Worm (Caenorhabditis elegans) whole organism, young adult: ENCODE results near the gene D1054.8.
A peak's percentile ranks its signal among the peaks of the same experiment; 100 is the strongest.

ENCODE experiments used
- B0019.2 ChIP-seq: fragments of 200-800 bp; sonication (Bioruptor generic); conservative IDR thresholded peaks from 2 replicates; pipeline ENCODE4 v1.3.6; 2022; ENCODE audit warnings: missing genetic modification reagents, missing genetic modification characterization, missing compliant biosample characterization
- F37B4.10 ChIP-seq: fragments of 200-800 bp; sonication (Bioruptor generic); IDR thresholded peaks from 2 replicates; pipeline ENCODE4 v1.3.6; 2022; ENCODE audit warnings: missing genetic modification characterization, missing compliant biosample characterization
- F57A8.1 ChIP-seq: fragments of 200-800 bp; sonication (Bioruptor generic); optimal IDR thresholded peaks from 2 replicates; lab custom pipeline; 2018; ENCODE audit warnings: mild to moderate bottlenecking, missing genetic modification characterization, moderate library complexity, missing compliant biosample characterization
- K12H6.12 ChIP-seq: fragments of 200-800 bp; sonication (Bioruptor generic); optimal IDR thresholded peaks from 2 replicates; lab custom pipeline; 2018; ENCODE audit warnings: mild to moderate bottlenecking, missing genetic modification characterization, missing compliant biosample characterization
- Y53F4B.3 ChIP-seq: fragments of 200-800 bp; sonication (Bioruptor generic); IDR thresholded peaks from 2 replicates; pipeline ENCODE4 v1.3.6; 2022; ENCODE audit warnings: missing genetic modification reagents, missing genetic modification characterization, missing compliant biosample characterization
- Y79H2A.3 ChIP-seq: fragments of 200-800 bp; sonication (Bioruptor generic); conservative IDR thresholded peaks from 2 replicates; pipeline ENCODE4 v1.3.6; 2022; ENCODE audit warnings: missing genetic modification reagents, missing genetic modification characterization, missing compliant biosample characterization
- Y95B8A.8 ChIP-seq: fragments of 200-800 bp; sonication (Bioruptor generic); IDR thresholded peaks from 2 replicates; pipeline ENCODE4 v1.3.6; 2022; ENCODE audit warnings: missing genetic modification reagents, missing genetic modification characterization, missing compliant biosample characterization
- ama-1 ChIP-seq, 3 experiments: fragments of 150-350 bp in 1 of 3; sonication (generic microtip) in 2 of 3; optimal IDR thresholded peaks; 2 replicates each; lab custom pipeline; 2014 to 2018; ENCODE audit warnings: missing biosample characterization in 2 of 3, missing genetic modification characterization in 2 of 3, missing genetic modification reagents in 2 of 3
- attf-5 ChIP-seq: fragments of 200-800 bp; sonication (Bioruptor generic); optimal IDR thresholded peaks from 2 replicates; lab custom pipeline; 2018; ENCODE audit warnings: mild to moderate bottlenecking, missing genetic modification characterization, missing compliant biosample characterization
- attf-6 ChIP-seq: fragments of 200-800 bp; sonication (Bioruptor generic); IDR thresholded peaks from 2 replicates; pipeline ENCODE4 v1.3.6; 2022; ENCODE audit warnings: missing genetic modification reagents, missing genetic modification characterization, missing compliant biosample characterization
- cebp-2 ChIP-seq: fragments of 200-800 bp; sonication (Bioruptor generic); IDR thresholded peaks from 2 replicates; pipeline ENCODE4 v1.3.6; 2022; ENCODE audit warnings: missing genetic modification characterization, missing compliant biosample characterization
- ceh-27 ChIP-seq: fragments of 200-800 bp; sonication (Bioruptor generic); optimal IDR thresholded peaks from 2 replicates; lab custom pipeline; 2018; ENCODE audit warnings: mild to moderate bottlenecking, missing genetic modification characterization, moderate library complexity, missing compliant biosample characterization
- ceh-40 ChIP-seq: fragments of 200-800 bp; sonication (Bioruptor generic); IDR thresholded peaks from 2 replicates; pipeline ENCODE4 v1.3.6; 2022; ENCODE audit warnings: missing genetic modification characterization, missing compliant biosample characterization
- dox-1 ChIP-seq: fragments of 200-800 bp; sonication (Bioruptor generic); IDR thresholded peaks from 2 replicates; pipeline ENCODE4 v1.3.6; 2022; ENCODE audit warnings: missing genetic modification reagents, missing genetic modification characterization, missing compliant biosample characterization
- dpl-1 ChIP-seq: fragments of 150-350 bp; optimal IDR thresholded peaks from 2 replicates; lab custom pipeline; 2014; ENCODE audit warnings: missing biosample characterization, missing genetic modification reagents, missing genetic modification characterization
- egl-18 ChIP-seq: fragments of 200-800 bp; sonication (Bioruptor generic); IDR thresholded peaks from 2 replicates; pipeline ENCODE4 v1.3.6; 2022; ENCODE audit warnings: missing genetic modification reagents, missing genetic modification characterization, missing compliant biosample characterization
- ekl-4 ChIP-seq: fragments of 200-800 bp; sonication (Bioruptor generic); IDR thresholded peaks from 2 replicates; pipeline ENCODE4 v1.3.6; 2022; ENCODE audit warnings: missing genetic modification reagents, missing genetic modification characterization, missing compliant biosample characterization
- fkh-3 ChIP-seq: sonication (generic microtip); optimal IDR thresholded peaks from 2 replicates; lab custom pipeline; 2016; ENCODE audit warnings: mild to moderate bottlenecking, missing genetic modification characterization, missing compliant biosample characterization
- him-1 ChIP-seq: sonication (generic microtip); optimal IDR thresholded peaks from 2 replicates; lab custom pipeline; 2016; ENCODE audit warnings: missing genotype, missing genetic modification reagents, missing genetic modification characterization, missing compliant biosample characterization
- hlh-26 ChIP-seq: fragments of 200-800 bp; sonication (Bioruptor generic); conservative IDR thresholded peaks from 2 replicates; pipeline ENCODE4 v1.3.6; 2022; ENCODE audit warnings: missing genetic modification reagents, missing genetic modification characterization, missing compliant biosample characterization
- hmg-20 ChIP-seq: fragments of 200-800 bp; sonication (Bioruptor generic); IDR thresholded peaks from 2 replicates; pipeline ENCODE4 v1.3.6; 2022; ENCODE audit warnings: missing genetic modification reagents, missing genetic modification characterization, missing compliant biosample characterization
- lin-26 ChIP-seq: fragments of 200-800 bp; sonication (Bioruptor generic); IDR thresholded peaks from 2 replicates; pipeline ENCODE4 v1.3.6; 2022; ENCODE audit warnings: missing genetic modification reagents, missing genetic modification characterization, missing compliant biosample characterization
- lin-35 ChIP-seq, 3 experiments: fragments of 150-350 bp in 2 of 3; sonication (generic microtip) in 1 of 3; optimal IDR thresholded peaks; 2 replicates each; lab custom pipeline; 2014 to 2018; ENCODE audit warnings: missing biosample characterization in 3 of 3, missing genetic modification characterization in 3 of 3, missing genetic modification reagents in 3 of 3
- lin-54 ChIP-seq: fragments of 200-800 bp; sonication (Bioruptor generic); optimal IDR thresholded peaks from 2 replicates; lab custom pipeline; 2018; ENCODE audit warnings: mild to moderate bottlenecking, missing genetic modification characterization, missing compliant biosample characterization
- lsy-27 ChIP-seq: sonication (generic microtip); optimal IDR thresholded peaks from 2 replicates; lab custom pipeline; 2017; ENCODE audit warnings: missing genetic modification characterization, mild to moderate bottlenecking, missing compliant biosample characterization, antibody characterized with exemption, missing genotype, borderline replicate concordance; ENCODE audit not compliant: insufficient read depth
- madf-8 ChIP-seq: fragments of 200-800 bp; sonication (Bioruptor generic); conservative IDR thresholded peaks from 2 replicates; pipeline ENCODE4 v1.3.6; 2022; ENCODE audit warnings: missing genetic modification reagents, missing genetic modification characterization, missing compliant biosample characterization
- mel-28 ChIP-seq: sonication (generic microtip); optimal IDR thresholded peaks from 2 replicates; lab custom pipeline; 2016; ENCODE audit warnings: borderline replicate concordance, mild to moderate bottlenecking, missing genetic modification characterization, missing compliant biosample characterization
- nhr-120 ChIP-seq: fragments of 200-800 bp; sonication (Bioruptor generic); IDR thresholded peaks from 2 replicates; pipeline ENCODE4 v1.3.6; 2022; ENCODE audit warnings: missing genetic modification characterization, missing compliant biosample characterization
- nhr-27 ChIP-seq: fragments of 200-800 bp; sonication (Bioruptor generic); optimal IDR thresholded peaks from 2 replicates; lab custom pipeline; 2018; ENCODE audit warnings: mild to moderate bottlenecking, missing genetic modification characterization, moderate library complexity, missing compliant biosample characterization
- nhr-80 ChIP-seq: sonication (generic microtip); optimal IDR thresholded peaks from 2 replicates; lab custom pipeline; 2016; ENCODE audit warnings: missing genetic modification characterization, missing compliant biosample characterization
- rcor-1 ChIP-seq: fragments of 200-800 bp; sonication (Bioruptor generic); IDR thresholded peaks from 2 replicates; pipeline ENCODE4 v1.3.6; 2022; ENCODE audit warnings: missing genetic modification reagents, missing genetic modification characterization, missing compliant biosample characterization
- sdz-38 ChIP-seq: sonication (generic microtip); optimal IDR thresholded peaks from 2 replicates; lab custom pipeline; 2016; ENCODE audit warnings: missing genotype, missing genetic modification characterization, missing compliant biosample characterization
- snpc-4 ChIP-seq, 5 experiments: fragments of 150-350 bp in 1 of 5; sonication (generic microtip) in 4 of 5; optimal IDR thresholded peaks; 2 replicates each; lab custom pipeline; 2014 to 2018; ENCODE audit warnings: missing genetic modification characterization in 5 of 5, missing biosample characterization in 3 of 5, antibody characterized with exemption in 2 of 5, mild to moderate bottlenecking in 2 of 5, missing compliant biosample characterization in 2 of 5, missing genotype in 2 of 5, moderate library complexity in 2 of 5, missing genetic modification reagents in 1 of 5
- tbp1 ChIP-seq: fragments of 200-800 bp; sonication (Bioruptor generic); optimal IDR thresholded peaks from 2 replicates; lab custom pipeline; 2018; ENCODE audit warnings: mild to moderate bottlenecking, missing genetic modification characterization, missing compliant biosample characterization
- tbx-9 ChIP-seq: sonication (generic microtip); optimal IDR thresholded peaks from 2 replicates; lab custom pipeline; 2016; ENCODE audit warnings: borderline replicate concordance, missing genetic modification characterization, inconsistent platforms, missing compliant biosample characterization
- tlf-1 ChIP-seq: fragments of 200-800 bp; sonication (Bioruptor generic); optimal IDR thresholded peaks from 2 replicates; lab custom pipeline; 2018; ENCODE audit warnings: mild to moderate bottlenecking, missing genetic modification characterization, missing compliant biosample characterization
- unc-62 ChIP-seq: fragments of 150-350 bp; optimal IDR thresholded peaks from 2 replicates; lab custom pipeline; 2014; ENCODE audit warnings: missing biosample characterization, missing genetic modification reagents, missing genetic modification characterization
- ztf-22 ChIP-seq: fragments of 200-800 bp; sonication (Bioruptor generic); optimal IDR thresholded peaks from 2 replicates; lab custom pipeline; 2018; ENCODE audit warnings: mild to moderate bottlenecking, missing genetic modification characterization, moderate library complexity, missing compliant biosample characterization
- ztf-26 ChIP-seq: sonication (generic microtip); optimal IDR thresholded peaks from 2 replicates; lab custom pipeline; 2017; ENCODE audit warnings: missing genetic modification characterization, missing compliant biosample characterization

Gene D1054.8

ce11 chrV:10736756-10737155, 47.4 kb upstream of the D1054.8 start, which contains the start of the genes mre-11 and wdr-5.3 (continued):
- peak; percentile 65 for TF ChIP-seq madf-8 (GFP tag; lab: Robert Waterston, UW)
- TF ChIP-seq B0019.2 (GFP tag; lab: Robert Waterston, UW) = no peak
- no peak for TF ChIP-seq Y79H2A.3 (GFP tag; lab: Robert Waterston, UW)
- TF ChIP-seq F37B4.10 (GFP tag; lab: Robert Waterston, UW) = no peak
- TF ChIP-seq ekl-4 (GFP tag; lab: Robert Waterston, UW) = peak; percentile 46; the same call in 1 of the 2 replicates
- no peak for TF ChIP-seq nhr-80
- TF ChIP-seq Y95B8A.8 (GFP tag; lab: Robert Waterston, UW) = 0 out of 2 replicates have a peak, but pooled peaks have one; percentile 26
- peak; percentile 8 for TF ChIP-seq him-1 (tag; lab: Kevin White, UChicago)
- TF ChIP-seq ztf-26 (tag; lab: Kevin White, UChicago) = no peak
- peak; percentile 3 for TF ChIP-seq attf-5 (GFP tag; lab: Kevin White, UChicago)
- no peak for TF ChIP-seq snpc-4 (GFP tag; optimal IDR thresholded peaks at IDR 0.05; lab: Kevin White, UChicago)
- peak in 1 of 4 experiments; percentile 44 for TF ChIP-seq snpc-4 (tag; optimal IDR thresholded peaks at IDR 0.05; lab: Kevin White, UChicago)
- TF ChIP-seq nhr-120 (GFP tag; lab: Robert Waterston, UW) = no peak
- no peak for TF ChIP-seq sdz-38 (tag; lab: Kevin White, UChicago)
- peak; percentile 14 for TF ChIP-seq tlf-1
- TF ChIP-seq lin-54 (GFP tag; lab: Kevin White, UChicago) = peak; percentile 80
- peak; percentile 22; the same call in 1 of the 2 replicates for TF ChIP-seq rcor-1 (GFP tag; lab: Robert Waterston, UW)
- no peak for TF ChIP-seq cebp-2 (GFP tag; lab: Robert Waterston, UW)

ce11 chrV:10741357-10741756, 42.8 kb upstream of the D1054.8 start, which contains the start of gene ZC302.3:
TSS of gene ZC302.3 (minus strand) at chrV:10741457.
- no peak for TF ChIP-seq lin-26
- TF ChIP-seq ama-1 (optimal IDR thresholded peaks at IDR 0.05; lab: Kevin White, UChicago) = no peak
- TF ChIP-seq ama-1 (GFP tag; optimal IDR thresholded peaks at IDR 0.05; lab: Kevin White, UChicago) = no peak
- no peak for TF ChIP-seq tbx-9
- no peak for TF ChIP-seq ceh-40 (GFP tag; lab: Robert Waterston, UW)
- no peak for TF ChIP-seq lsy-27 (tag; lab: Kevin White, UChicago)
- no peak for TF ChIP-seq attf-6
- TF ChIP-seq Y53F4B.3 = no peak
- TF ChIP-seq dpl-1 (GFP tag; lab: Kevin White, UChicago) = no peak
- TF ChIP-seq lin-35 (GFP tag; optimal IDR thresholded peaks at IDR 0.05; lab: Kevin White, UChicago) = no peak

ce11 chrV:10743649-10744048, 40.5 kb upstream of the D1054.8 start, which contains the start of gene srj-22:
TSS of gene srj-22 (minus strand) at chrV:10743749.
- TF ChIP-seq hmg-20 (GFP tag; lab: Robert Waterston, UW) (no peak), F57A8.1 (no peak), Y53F4B.3 (no peak), ztf-22 (GFP tag; lab: Kevin White, UChicago) (no peak), mel-28 (tag; lab: Kevin White, UChicago) (no peak), nhr-80 (no peak), lin-54 (GFP tag; lab: Kevin White, UChicago) (no peak), nhr-27 (tag; lab: Kevin White, UChicago) (no peak), K12H6.12 (no peak), dox-1 (GFP tag; lab: Robert Waterston, UW) (no peak), unc-62 (GFP tag; lab: Kevin White, UChicago) (no peak), madf-8 (GFP tag; lab: Robert Waterston, UW) (no peak), hlh-26 (GFP tag; lab: Robert Waterston, UW) (no peak), ceh-27 (no peak), lsy-27 (tag; lab: Kevin White, UChicago) (no peak), tbp1 (GFP tag; lab: Kevin White, UChicago) (no peak), fkh-3 (tag; lab: Kevin White, UChicago) (no peak), egl-18 (GFP tag; lab: Robert Waterston, UW) (no peak), Y95B8A.8 (GFP tag; lab: Robert Waterston, UW) (no peak)
